Worm (Caenorhabditis elegans) whole organism, L3 larva: ENCODE measurements around the gene T16G12.10.

Experiments used
- R02D3.7 ChIP-seq: fragments of 150-350 bp; optimal IDR thresholded peaks from 2 replicates; lab custom pipeline; 2014; ENCODE audit warnings: missing biosample characterization, missing genetic modification characterization
- ZK546.5 ChIP-seq: sonication (generic microtip); optimal IDR thresholded peaks from 2 replicates; lab custom pipeline; 2017; ENCODE audit warnings: missing biosample characterization, missing genetic modification characterization
- aly-2 ChIP-seq: fragments of 150-350 bp; optimal IDR thresholded peaks from 2 replicates; lab custom pipeline; 2014; ENCODE audit warnings: missing biosample characterization, missing genetic modification characterization
- ama-1 ChIP-seq: fragments of 150-350 bp; optimal IDR thresholded peaks from 2 replicates; lab custom pipeline; 2018
- ceh-16 ChIP-seq: sonication (generic microtip); optimal IDR thresholded peaks from 2 replicates; lab custom pipeline; 2017; ENCODE audit warnings: missing biosample characterization, missing genetic modification characterization
- ceh-9 ChIP-seq: sonication (generic microtip); optimal IDR thresholded peaks from 2 replicates; lab custom pipeline; 2018; ENCODE audit warnings: missing biosample characterization, missing genetic modification characterization
- elt-1 ChIP-seq: fragments of 150-350 bp; optimal IDR thresholded peaks from 2 replicates; lab custom pipeline; 2014; ENCODE audit warnings: missing biosample characterization, missing genetic modification characterization
- elt-2 ChIP-seq: sonication (generic microtip); optimal IDR thresholded peaks from 2 replicates; lab custom pipeline; 2016; ENCODE audit warnings: missing genetic modification reagents, mild to moderate bottlenecking, missing genetic modification characterization, missing compliant biosample characterization
- elt-3 ChIP-seq, 3 experiments: fragments of 150-350 bp in 1 of 3; sonication (generic microtip) in 2 of 3; optimal IDR thresholded peaks; 2 replicates in 2 of 3; 4 replicates in 1 of 3; lab custom pipeline; 2014 to 2017; ENCODE audit warnings: missing biosample characterization in 3 of 3, missing genetic modification characterization in 3 of 3
- eor-1 ChIP-seq, 2 experiments: fragments of 150-350 bp; optimal IDR thresholded peaks; 2 replicates each; lab custom pipeline; 2014 to 2018; ENCODE audit warnings: missing biosample characterization in 2 of 2, missing genetic modification characterization in 2 of 2
- fkh-10 ChIP-seq: sonication (generic microtip); optimal IDR thresholded peaks from 2 replicates; lab custom pipeline; 2017; ENCODE audit warnings: missing biosample characterization, missing genetic modification reagents, missing genetic modification characterization
- fkh-2 ChIP-seq: fragments of 150-350 bp; optimal IDR thresholded peaks from 2 replicates; lab custom pipeline; 2014; ENCODE audit warnings: missing biosample characterization, missing genetic modification reagents, missing genetic modification characterization
- fos-1 ChIP-seq: fragments of 150-350 bp; optimal IDR thresholded peaks from 2 replicates; lab custom pipeline; 2014; ENCODE audit warnings: missing biosample characterization, missing genetic modification characterization
- hmg-11 ChIP-seq: sonication (generic microtip); optimal IDR thresholded peaks from 2 replicates; lab custom pipeline; 2016; ENCODE audit warnings: missing genetic modification characterization, missing compliant biosample characterization
- jun-1 ChIP-seq: fragments of 150-350 bp; optimal IDR thresholded peaks from 2 replicates; lab custom pipeline; 2014; ENCODE audit warnings: missing biosample characterization, missing genetic modification reagents, missing genetic modification characterization
- lin-15B ChIP-seq: fragments of 150-350 bp; optimal IDR thresholded peaks from 2 replicates; lab custom pipeline; 2014; ENCODE audit warnings: missing biosample characterization, missing genetic modification characterization
- lsy-12 ChIP-seq: sonication (generic microtip); optimal IDR thresholded peaks from 2 replicates; lab custom pipeline; 2016; ENCODE audit warnings: mild to moderate bottlenecking, missing genetic modification characterization, missing compliant biosample characterization
- mml-1 ChIP-seq: fragments of 150-350 bp; sonication (generic microtip); optimal IDR thresholded peaks from 3 replicates; lab custom pipeline; 2014; ENCODE audit warnings: missing biosample characterization, missing genetic modification characterization
- nfya-1 ChIP-seq: sonication (generic microtip); optimal IDR thresholded peaks from 2 replicates; lab custom pipeline; 2017; ENCODE audit warnings: missing genetic modification characterization, mild to moderate bottlenecking, missing compliant biosample characterization, antibody characterized with exemption, moderate library complexity; ENCODE audit not compliant: insufficient read depth
- nhr-11 ChIP-seq: fragments of 150-350 bp; optimal IDR thresholded peaks from 2 replicates; lab custom pipeline; 2014; ENCODE audit warnings: missing biosample characterization, missing genetic modification characterization
- nhr-12 ChIP-seq: fragments of 150-350 bp; optimal IDR thresholded peaks from 2 replicates; lab custom pipeline; 2014; ENCODE audit warnings: missing biosample characterization, missing genetic modification characterization
- nhr-23 ChIP-seq: fragments of 150-350 bp; optimal IDR thresholded peaks from 2 replicates; lab custom pipeline; 2014; ENCODE audit warnings: missing biosample characterization, missing genetic modification reagents, missing genetic modification characterization
- nhr-25 ChIP-seq: sonication (generic microtip); optimal IDR thresholded peaks from 2 replicates; lab custom pipeline; 2017; ENCODE audit warnings: missing biosample characterization, missing genetic modification characterization
- nhr-28 ChIP-seq: fragments of 150-350 bp; optimal IDR thresholded peaks from 2 replicates; lab custom pipeline; 2014; ENCODE audit warnings: missing biosample characterization, missing genetic modification characterization
- nhr-43 ChIP-seq: sonication (generic microtip); optimal IDR thresholded peaks from 2 replicates; lab custom pipeline; 2016; ENCODE audit warnings: mild to moderate bottlenecking, missing genetic modification characterization, missing compliant biosample characterization; ENCODE audit not compliant: poor library complexity, severe bottlenecking
- nhr-67 ChIP-seq: fragments of 150-350 bp; optimal IDR thresholded peaks from 2 replicates; lab custom pipeline; 2014; ENCODE audit warnings: missing biosample characterization, missing genetic modification characterization
- nhr-77 ChIP-seq: fragments of 150-350 bp; optimal IDR thresholded peaks from 2 replicates; lab custom pipeline; 2014; ENCODE audit warnings: missing biosample characterization, missing genetic modification characterization
- pha-4 ChIP-seq: fragments of 150-350 bp; optimal IDR thresholded peaks from 2 replicates; lab custom pipeline; 2014; ENCODE audit warnings: missing biosample characterization, missing genetic modification reagents, missing genetic modification characterization
- pqm-1 ChIP-seq: fragments of 150-350 bp; optimal IDR thresholded peaks from 2 replicates; lab custom pipeline; 2017; ENCODE audit warnings: missing biosample characterization, missing genetic modification characterization, inconsistent platforms
- sea-2 ChIP-seq: fragments of 150-350 bp; sonication (generic microtip); optimal IDR thresholded peaks from 4 replicates; lab custom pipeline; 2014; ENCODE audit warnings: missing biosample characterization, missing genetic modification reagents, missing genetic modification characterization
- snpc-4 ChIP-seq: fragments of 150-350 bp; optimal IDR thresholded peaks from 2 replicates; lab custom pipeline; 2014; ENCODE audit warnings: missing biosample characterization, missing genetic modification characterization
- tbx-2 ChIP-seq: sonication (generic microtip); optimal IDR thresholded peaks from 2 replicates; lab custom pipeline; 2016; ENCODE audit warnings: mild to moderate bottlenecking, missing genetic modification characterization, missing compliant biosample characterization
- unc-39 ChIP-seq: sonication (generic microtip); optimal IDR thresholded peaks from 4 replicates; lab custom pipeline; 2017; ENCODE audit warnings: missing biosample characterization, missing genetic modification characterization
- unc-62 ChIP-seq: fragments of 150-350 bp; sonication (generic microtip); optimal IDR thresholded peaks from 4 replicates; lab custom pipeline; 2014; ENCODE audit warnings: missing biosample characterization, missing genetic modification reagents, missing genetic modification characterization
- zag-1 ChIP-seq: fragments of 150-350 bp; optimal IDR thresholded peaks from 2 replicates; lab custom pipeline; 2014; ENCODE audit warnings: missing biosample characterization, missing genetic modification characterization
- ztf-11 ChIP-seq: fragments of 150-350 bp; optimal IDR thresholded peaks from 2 replicates; lab custom pipeline; 2014; ENCODE audit warnings: missing biosample characterization, missing genetic modification characterization
- ztf-4 ChIP-seq: fragments of 150-350 bp; optimal IDR thresholded peaks from 2 replicates; lab custom pipeline; 2014; ENCODE audit warnings: missing biosample characterization, missing genetic modification characterization

The T16G12.10 gene

DNA sequence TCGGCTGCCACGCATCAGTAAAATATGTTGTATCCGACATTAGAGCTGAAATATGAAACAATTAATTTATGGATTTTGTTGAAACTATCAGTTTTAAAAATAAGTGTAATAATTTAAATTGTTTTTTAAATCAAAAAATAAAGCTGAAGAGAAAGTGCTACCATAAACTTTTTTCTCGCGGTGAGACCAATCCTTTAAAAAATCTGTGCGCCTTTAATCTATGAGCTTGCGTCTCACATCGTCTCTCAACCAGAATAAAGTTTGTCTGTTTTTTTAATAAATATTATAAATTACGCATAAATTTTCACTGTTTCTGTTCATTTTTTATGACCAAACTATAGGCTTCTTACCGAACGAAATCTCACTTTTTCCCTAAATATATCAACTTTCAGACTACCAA lies 27.3 kb upstream of the T16G12.10 start, which contains the start of gene T16H12.3:
Gene T16H12.3, minus strand, starts transcription at position 51 of the 400 bp plus-strand sequence.
- TF ChIP-seq elt-1 (tag; lab: Kevin White, UChicago) (no peak), ZK546.5 (no peak), R02D3.7 (no peak), eor-1 (tag; optimal IDR thresholded peaks at IDR 0.05; lab: Kevin White, UChicago) (no peak)

DNA sequence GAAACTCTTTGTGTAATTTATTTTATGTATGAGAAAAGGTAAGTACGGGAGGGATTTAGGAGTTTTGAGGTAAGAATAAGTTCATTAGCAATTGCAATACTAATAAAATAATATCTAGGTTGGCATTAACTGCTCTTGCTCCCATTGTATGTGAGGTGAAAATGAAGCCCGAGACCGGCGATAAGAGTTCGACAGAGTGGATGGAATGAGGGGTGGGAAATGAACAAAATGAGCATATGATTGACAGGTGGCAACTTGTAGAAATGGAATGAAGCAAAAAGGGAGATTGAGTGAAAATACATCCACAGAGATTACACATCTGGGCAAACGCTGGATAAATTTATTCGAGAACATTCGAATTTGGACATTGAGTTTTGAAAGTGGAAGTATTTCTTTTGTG lies 22.9 kb upstream of the T16G12.10 start:
- no peak for TF ChIP-seq lsy-12
- TF ChIP-seq ztf-11 (tag; lab: Kevin White, UChicago): no peak
- no peak for TF ChIP-seq nhr-23
- TF ChIP-seq mml-1 (tag; lab: Kevin White, UChicago): no peak
- no peak for TF ChIP-seq elt-2
- TF ChIP-seq pqm-1 (tag; lab: Kevin White, UChicago): no peak
- no peak for TF ChIP-seq snpc-4 (tag; lab: Kevin White, UChicago)
- TF ChIP-seq aly-2 (tag; lab: Kevin White, UChicago): no peak
- TF ChIP-seq nhr-43 (tag; lab: Kevin White, UChicago): no peak
- no peak for TF ChIP-seq nfya-1 (tag; lab: Kevin White, UChicago)
- TF ChIP-seq R02D3.7: no peak
- TF ChIP-seq ZK546.5: no peak
- no peak for TF ChIP-seq jun-1 (tag; lab: Kevin White, UChicago)
- TF ChIP-seq, all 47 proteins: peak for 0

- TF ChIP-seq ztf-4 (tag; lab: Kevin White, UChicago): no peak
- TF ChIP-seq ama-1: no peak
- TF ChIP-seq zag-1 (tag; lab: Kevin White, UChicago): no peak
- TF ChIP-seq fos-1 (tag; lab: Kevin White, UChicago): no peak
- no peak for TF ChIP-seq nhr-28 (tag; lab: Kevin White, UChicago)
- TF ChIP-seq elt-2: no peak
- no peak for TF ChIP-seq nhr-11
- TF ChIP-seq pha-4: no peak
- no peak for TF ChIP-seq hmg-11
- no peak for TF ChIP-seq lsy-12
- no peak for TF ChIP-seq elt-3 (tag; optimal IDR thresholded peaks at IDR 0.05; lab: Kevin White, UChicago)
Measured at ce11 chrIII:10078151-10078550, 22.2 kb upstream of the T16G12.10 start, which contains the start of gene T16G12.9. TSS of gene T16G12.9 (minus strand) at chrIII:10078251.

ce11 chrIII:10076042-10076441 lies 20.1 kb upstream of the T16G12.10 start:
- TF ChIP-seq tbx-2 (tag; lab: Kevin White, UChicago) (no peak), sea-2 (GFP tag; lab: Kevin White, UChicago) (no peak), nfya-1 (tag; lab: Kevin White, UChicago) (peak; percentile 92), aly-2 (tag; lab: Kevin White, UChicago) (no peak), nhr-67 (tag; lab: Kevin White, UChicago) (no peak), ceh-16 (tag; lab: Kevin White, UChicago) (no peak)
- TF ChIP-seq, all 47 proteins: peak for 1

ce11 chrIII:10069278-10069677 lies 13.3 kb upstream of the T16G12.10 start, which contains the start of gene T16G12.6:
TSS of gene T16G12.6 (plus strand) at chrIII:10069578.
- TF ChIP-seq ztf-11 (tag; lab: Kevin White, UChicago) (no peak), elt-1 (tag; lab: Kevin White, UChicago) (no peak), lsy-12 (no peak), ama-1 (no peak), fos-1 (tag; lab: Kevin White, UChicago) (no peak), nhr-28 (tag; lab: Kevin White, UChicago) (no peak)

- TF ChIP-seq nhr-43 (tag; lab: Kevin White, UChicago) (peak; percentile 79), lin-15B (tag; lab: Kevin White, UChicago) (peak; percentile 48), hmg-11 (peak; percentile 65), lsy-12 (peak; percentile 22), mml-1 (tag; lab: Kevin White, UChicago) (no peak), snpc-4 (tag; lab: Kevin White, UChicago) (peak; percentile 12)
Measured at ce11 chrIII:10064140-10064539, 8.2 kb upstream of the T16G12.10 start, which contains the start of gene ekl-6. TSS of gene ekl-6 (plus strand) at chrIII:10064404.

DNA sequence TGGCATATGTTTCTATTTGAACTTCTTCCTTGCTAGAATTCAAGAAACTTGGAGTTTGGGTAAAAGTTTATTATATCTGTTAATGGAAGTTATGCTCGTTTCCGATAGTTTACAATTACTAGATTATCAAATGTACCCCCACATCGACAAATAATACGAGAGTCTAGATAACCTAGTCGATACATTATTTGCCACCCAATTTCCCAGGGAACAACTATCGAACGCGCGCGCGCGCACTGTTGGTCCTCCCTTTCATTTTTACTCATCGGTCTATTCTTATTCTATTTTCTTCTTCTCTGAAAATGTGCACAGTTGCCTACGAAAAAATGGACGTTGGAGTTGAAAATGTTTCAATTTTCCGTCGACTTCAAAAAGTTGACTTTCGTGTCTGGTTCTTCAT lies 4.6 kb upstream of the T16G12.10 start, which contains the start of gene T16G12.13:
Gene T16G12.13, plus strand, starts transcription at position 293 of the 400 bp plus-strand sequence.
- TF ChIP-seq nhr-67 (tag; lab: Kevin White, UChicago) (no peak), nhr-23 (no peak), unc-62 (no peak), jun-1 (tag; lab: Kevin White, UChicago) (no peak), nhr-25 (tag; lab: Kevin White, UChicago) (no peak), ceh-9 (no peak), fos-1 (tag; lab: Kevin White, UChicago) (no peak), nhr-77 (tag; lab: Kevin White, UChicago) (no peak), nhr-12 (no peak), ama-1 (no peak), unc-39 (no peak), lin-15B (tag; lab: Kevin White, UChicago) (no peak), R02D3.7 (no peak), ztf-4 (tag; lab: Kevin White, UChicago) (no peak), pha-4 (no peak), fkh-2 (tag; lab: Kevin White, UChicago) (no peak), sea-2 (GFP tag; lab: Kevin White, UChicago) (no peak), fkh-10 (GFP tag; lab: Kevin White, UChicago) (no peak)
